Fruit fly (Drosophila melanogaster) whole organism, embryonic: ENCODE data around the gene CG34309.

Experiments
- Abd-B ChIP-seq: fragments of 200-800 bp; sonication (Bioruptor generic); optimal IDR thresholded peaks from 2 replicates; lab custom pipeline; 2018; ENCODE audit warnings: missing biosample characterization, mild to moderate bottlenecking, missing genetic modification characterization, moderate library complexity
- CG10321 ChIP-seq: fragments of 200-800 bp; sonication (Bioruptor generic); IDR thresholded peaks from 2 replicates; pipeline ENCODE4 v1.3.6; 2022; ENCODE audit warnings: missing biosample characterization, missing genetic modification characterization
- CG13775 ChIP-seq: fragments of 200-800 bp; sonication (Bioruptor generic); optimal IDR thresholded peaks from 3 replicates; lab custom pipeline; 2017; ENCODE audit warnings: missing biosample characterization, mild to moderate bottlenecking, missing genetic modification characterization
- CG14014 ChIP-seq: fragments of 200-800 bp; sonication (Bioruptor generic); IDR thresholded peaks from 2 replicates; pipeline ENCODE4 v1.3.6; 2022; ENCODE audit warnings: missing biosample characterization, missing genetic modification characterization
- CG15601 ChIP-seq: fragments of 200-800 bp; sonication (Bioruptor generic); optimal IDR thresholded peaks from 3 replicates; lab custom pipeline; 2019; ENCODE audit warnings: missing biosample characterization, mild to moderate bottlenecking, missing genetic modification characterization, moderate library complexity
- CG15696 ChIP-seq: fragments of 200-800 bp; sonication (Bioruptor generic); optimal IDR thresholded peaks from 2 replicates; lab custom pipeline; 2019; ENCODE audit warnings: missing biosample characterization, mild to moderate bottlenecking, missing genetic modification characterization, moderate library complexity
- CG32767 ChIP-seq: fragments of 200-800 bp; sonication (Bioruptor generic); IDR thresholded peaks from 2 replicates; pipeline ENCODE4 v1.3.6; 2022; ENCODE audit warnings: missing biosample characterization, missing genetic modification characterization
- CG32772 ChIP-seq: fragments of 200-800 bp; sonication (Bioruptor generic); IDR thresholded peaks from 2 replicates; pipeline ENCODE4 v1.3.6; 2022; ENCODE audit warnings: missing biosample characterization, missing genetic modification characterization
- CG3281 ChIP-seq: fragments of 200-800 bp; sonication (Bioruptor generic); optimal IDR thresholded peaks from 3 replicates; lab custom pipeline; 2017; ENCODE audit warnings: missing biosample characterization, mild to moderate bottlenecking, missing genetic modification characterization
- CG33557 ChIP-seq: fragments of 200-800 bp; sonication (Bioruptor generic); optimal IDR thresholded peaks from 2 replicates; lab custom pipeline; 2019; ENCODE audit warnings: missing biosample characterization, mild to moderate bottlenecking, missing genetic modification characterization, moderate library complexity
- CG34224 ChIP-seq: fragments of 200-800 bp; sonication (Bioruptor generic); IDR thresholded peaks from 3 replicates; pipeline ENCODE4 v1.3.6; 2022; ENCODE audit warnings: missing biosample characterization, missing genetic modification characterization; ENCODE audit not compliant: partially characterized antibody
- CG4360 ChIP-seq: fragments of 200-800 bp; sonication (Bioruptor generic); IDR thresholded peaks from 2 replicates; pipeline ENCODE4 v1.3.6; 2022; ENCODE audit warnings: missing biosample characterization, missing genetic modification characterization
- CG4424 ChIP-seq: fragments of 200-800 bp; sonication (Bioruptor generic); optimal IDR thresholded peaks from 3 replicates; lab custom pipeline; 2016; ENCODE audit warnings: missing biosample characterization, missing genetic modification characterization
- CG4730 ChIP-seq: fragments of 200-800 bp; sonication (Bioruptor generic); IDR thresholded peaks from 2 replicates; pipeline ENCODE4 v1.3.6; 2022; ENCODE audit warnings: missing biosample characterization, missing genetic modification characterization
- CG6791 ChIP-seq: fragments of 200-800 bp; sonication (Bioruptor generic); IDR thresholded peaks from 3 replicates; pipeline ENCODE4 v1.3.6; 2022; ENCODE audit warnings: missing biosample characterization, missing genetic modification characterization; ENCODE audit not compliant: partially characterized antibody
- CG7372 ChIP-seq: fragments of 200-800 bp; sonication (Bioruptor generic); IDR thresholded peaks from 2 replicates; pipeline ENCODE4 v1.3.6; 2022; ENCODE audit warnings: missing biosample characterization, missing genetic modification characterization
- CG7745 ChIP-seq: fragments of 200-800 bp; sonication (Bioruptor generic); optimal IDR thresholded peaks from 2 replicates; lab custom pipeline; 2018; ENCODE audit warnings: missing biosample characterization, mild to moderate bottlenecking, missing genetic modification characterization, moderate library complexity
- CG9727 ChIP-seq: fragments of 200-800 bp; sonication (Bioruptor generic); optimal IDR thresholded peaks from 3 replicates; lab custom pipeline; 2017; ENCODE audit warnings: missing biosample characterization, mild to moderate bottlenecking, missing genetic modification characterization
- Chrac-16 ChIP-seq: fragments of 200-800 bp; sonication (Bioruptor generic); optimal IDR thresholded peaks from 3 replicates; lab custom pipeline; 2016; ENCODE audit warnings: missing biosample characterization, missing genetic modification characterization
- D19B ChIP-seq: fragments of 200-800 bp; sonication (Bioruptor generic); optimal IDR thresholded peaks from 2 replicates; lab custom pipeline; 2017; ENCODE audit warnings: missing biosample characterization, mild to moderate bottlenecking, missing genetic modification characterization
- E2f2 ChIP-seq: fragments of 200-800 bp; sonication (Bioruptor generic); IDR thresholded peaks from 2 replicates; pipeline ENCODE4 v1.3.6; 2022; ENCODE audit warnings: missing biosample characterization, missing genetic modification characterization
- HmgD ChIP-seq: fragments of 200-800 bp; sonication (Bioruptor generic); optimal IDR thresholded peaks from 3 replicates; lab custom pipeline; 2016; ENCODE audit warnings: missing biosample characterization, missing genetic modification characterization
- Hr39 ChIP-seq: fragments of >200 bp; optimal IDR thresholded peaks from 2 replicates; lab custom pipeline; 2017
- Hr51 ChIP-seq, 2 experiments: fragments of 200-800 bp; sonication (Bioruptor generic); optimal IDR thresholded peaks; 2 replicates in 1 of 2; 3 replicates in 1 of 2; lab custom pipeline; 2016 to 2018; ENCODE audit warnings: missing biosample characterization in 2 of 2, missing genetic modification characterization in 2 of 2, mild to moderate bottlenecking in 1 of 2, moderate library complexity in 1 of 2
- Lhr ChIP-seq: fragments of 200-800 bp; sonication (Bioruptor generic); optimal IDR thresholded peaks from 3 replicates; lab custom pipeline; 2017; ENCODE audit warnings: mild to moderate bottlenecking, missing biosample characterization, missing genetic modification reagents, missing genetic modification characterization
- Rx ChIP-seq: fragments of 200-800 bp; sonication (Bioruptor generic); IDR thresholded peaks from 2 replicates; pipeline ENCODE4 v1.3.6; 2022; ENCODE audit warnings: missing biosample characterization, missing genetic modification characterization
- Sry-β ChIP-seq: fragments of 200-800 bp; sonication (Bioruptor generic); optimal IDR thresholded peaks from 2 replicates; lab custom pipeline; 2018; ENCODE audit warnings: missing biosample characterization, mild to moderate bottlenecking, missing genetic modification characterization, moderate library complexity
- Ssrp ChIP-seq: fragments of 200-800 bp; sonication (Bioruptor generic); optimal IDR thresholded peaks from 2 replicates; lab custom pipeline; 2018; ENCODE audit warnings: missing biosample characterization, mild to moderate bottlenecking, missing genetic modification characterization, moderate library complexity
- Stat92E ChIP-seq, 3 experiments: fragments of >200 bp in 2 of 3; fragments of 200-800 bp in 1 of 3; sonication (Bioruptor generic) in 1 of 3; optimal IDR thresholded peaks; 2 replicates each; lab custom pipeline; 2017 to 2019; ENCODE audit warnings: missing biosample characterization in 3 of 3, missing genetic modification characterization in 3 of 3, mild to moderate bottlenecking in 1 of 3, moderate library complexity in 1 of 3
- amos ChIP-seq: fragments of 200-800 bp; sonication (Bioruptor generic); IDR thresholded peaks from 2 replicates; pipeline ENCODE4 v1.3.6; 2022; ENCODE audit warnings: missing biosample characterization, missing genetic modification characterization; ENCODE audit not compliant: partially characterized antibody
- bcd ChIP-seq: fragments of 200-800 bp; sonication (Bioruptor generic); optimal IDR thresholded peaks from 2 replicates; lab custom pipeline; 2017; ENCODE audit warnings: missing biosample characterization, mild to moderate bottlenecking, missing genetic modification characterization
- bowl ChIP-seq: fragments of 200-800 bp; sonication (Bioruptor generic); IDR thresholded peaks from 2 replicates; pipeline ENCODE4 v1.3.6; 2022; ENCODE audit warnings: missing biosample characterization, missing genetic modification characterization
- caup ChIP-seq: fragments of 200-800 bp; sonication (Bioruptor generic); optimal IDR thresholded peaks from 3 replicates; lab custom pipeline; 2017; ENCODE audit warnings: missing biosample characterization, mild to moderate bottlenecking, missing genetic modification characterization, moderate library complexity; ENCODE audit not compliant: severe bottlenecking
- chinmo ChIP-seq: fragments of 200-800 bp; sonication (Bioruptor generic); IDR thresholded peaks from 4 replicates; pipeline ENCODE4 v1.3.6; 2022; ENCODE audit warnings: missing biosample characterization, missing genetic modification characterization; ENCODE audit not compliant: partially characterized antibody
- crc ChIP-seq: fragments of 200-800 bp; sonication (Bioruptor generic); optimal IDR thresholded peaks from 2 replicates; lab custom pipeline; 2016; ENCODE audit warnings: missing biosample characterization, missing genetic modification characterization
- crol ChIP-seq: fragments of 200-800 bp; sonication (Bioruptor generic); IDR thresholded peaks from 2 replicates; pipeline ENCODE4 v1.3.6; 2022; ENCODE audit warnings: missing biosample characterization, missing genetic modification characterization
- gcm2 ChIP-seq: fragments of 200-800 bp; sonication (Bioruptor generic); optimal IDR thresholded peaks from 2 replicates; lab custom pipeline; 2016; ENCODE audit warnings: missing biosample characterization, missing genetic modification characterization
- gem ChIP-seq: fragments of 200-800 bp; sonication (Bioruptor generic); optimal IDR thresholded peaks from 2 replicates; lab custom pipeline; 2019; ENCODE audit warnings: missing biosample characterization, mild to moderate bottlenecking, missing genetic modification characterization, moderate library complexity
- ham ChIP-seq: fragments of 200-800 bp; sonication (Bioruptor generic); IDR thresholded peaks from 2 replicates; pipeline ENCODE4 v1.3.6; 2022; ENCODE audit warnings: missing biosample characterization, missing genetic modification characterization
- hth ChIP-seq: fragments of >200 bp; optimal IDR thresholded peaks from 2 replicates; lab custom pipeline; 2017; ENCODE audit warnings: inconsistent platforms
- kay ChIP-seq: fragments of 200-800 bp; sonication (Bioruptor generic); optimal IDR thresholded peaks from 2 replicates; lab custom pipeline; 2016; ENCODE audit warnings: missing biosample characterization, missing genetic modification characterization
- lola ChIP-seq, 3 experiments: fragments of >200 bp in 2 of 3; fragments of 200-800 bp in 1 of 3; sonication (Bioruptor generic) in 1 of 3; optimal IDR thresholded peaks; 2 replicates each; lab custom pipeline; 2017 to 2019; ENCODE audit warnings: missing biosample characterization in 3 of 3, missing genetic modification characterization in 3 of 3, mild to moderate bottlenecking in 1 of 3, moderate library complexity in 1 of 3
- mam ChIP-seq: fragments of 200-800 bp; sonication (Bioruptor generic); optimal IDR thresholded peaks from 3 replicates; lab custom pipeline; 2016; ENCODE audit warnings: missing biosample characterization, missing genetic modification characterization
- onecut ChIP-seq: fragments of 200-800 bp; sonication (Bioruptor generic); IDR thresholded peaks from 2 replicates; pipeline ENCODE4 v1.3.6; 2022; ENCODE audit warnings: missing biosample characterization, missing genetic modification characterization
- pan ChIP-seq, 4 experiments: fragments of >200 bp in 3 of 4; fragments of 200-800 bp in 1 of 4; sonication (Bioruptor generic) in 1 of 4; optimal IDR thresholded peaks in 3 of 4; IDR thresholded peaks in 1 of 4; 2 replicates each; pipeline versions ENCODE4 v1.3.6 to Lab custom; 2017 to 2022; ENCODE audit warnings: missing biosample characterization in 2 of 4, missing genetic modification characterization in 2 of 4, mixed read lengths in 1 of 4
- shn ChIP-seq: fragments of 200-800 bp; sonication (Bioruptor generic); optimal IDR thresholded peaks from 3 replicates; lab custom pipeline; 2016; ENCODE audit warnings: missing biosample characterization, missing genetic modification characterization
- slp2 ChIP-seq: fragments of 200-800 bp; sonication (Bioruptor generic); optimal IDR thresholded peaks from 2 replicates; lab custom pipeline; 2016; ENCODE audit warnings: missing biosample characterization, missing genetic modification characterization
- unc-4 ChIP-seq: fragments of 200-800 bp; sonication (Bioruptor generic); IDR thresholded peaks from 2 replicates; pipeline ENCODE4 v1.3.6; 2022; ENCODE audit warnings: missing biosample characterization, missing genetic modification characterization; ENCODE audit not compliant: partially characterized antibody
- usp ChIP-seq: fragments of >200 bp; optimal IDR thresholded peaks from 2 replicates; lab custom pipeline; 2017; ENCODE audit warnings: missing biosample characterization, missing genetic modification characterization
- wdn ChIP-seq: fragments of 200-800 bp; sonication (Bioruptor generic); IDR thresholded peaks from 2 replicates; pipeline ENCODE4 v1.3.6; 2022; ENCODE audit warnings: missing biosample characterization, missing genetic modification characterization

The CG34309 gene

dm6 chr3R:13403032-13403459, 30.6 kb downstream of the CG34309 start, which contains the start of gene Dpm3 (continued):
- TF ChIP-seq Hr51 (GFP tag; optimal IDR thresholded peaks at IDR 0.05; lab: Kevin White, UChicago) (peak in 1 of 2 experiments; percentile 45), CG4360 (GFP tag; lab: Robert Waterston, UW) (no peak), chinmo (GFP tag; lab: Robert Waterston, UW) (0 out of 4 replicates have a peak, but pooled peaks have one; percentile 76), hth (lab: Kevin White, UChicago) (no peak), gem (tag; lab: Kevin White, UChicago) (peak; percentile 37), shn (peak; percentile 70), onecut (GFP tag; lab: Robert Waterston, UW) (no peak; the same call in 1 of the 2 replicates), Sry-β (GFP tag; lab: Kevin White, UChicago) (peak; percentile 31), kay (GFP tag; lab: Kevin White, UChicago) (peak; percentile 50), crol (GFP tag; lab: Robert Waterston, UW) (no peak), Lhr (GFP tag; lab: Kevin White, UChicago) (peak; percentile 99), CG3281 (GFP tag; lab: Kevin White, UChicago) (no peak), CG9727 (GFP tag; lab: Kevin White, UChicago) (peak; percentile 16), CG15696 (tag; lab: Kevin White, UChicago) (peak; percentile 43), bowl (GFP tag; lab: Robert Waterston, UW) (no peak), CG7745 (tag; lab: Kevin White, UChicago) (peak; percentile 9), amos (GFP tag; lab: Robert Waterston, UW) (peak; percentile 85), CG15601 (peak; percentile 60), Chrac-16 (no peak), HmgD (GFP tag; lab: Kevin White, UChicago) (peak; percentile 54), CG33557 (GFP tag; lab: Kevin White, UChicago) (no peak), CG32767 (no peak), Ssrp (tag; lab: Kevin White, UChicago) (no peak), CG14014 (no peak), CG7372 (GFP tag; lab: Robert Waterston, UW) (no peak; the same call in 1 of the 2 replicates), mam (GFP tag; lab: Kevin White, UChicago) (peak; percentile 56), bcd (peak; percentile 41), E2f2 (peak; percentile 96), ham (GFP tag; lab: Robert Waterston, UW) (no peak), CG32772 (GFP tag; lab: Robert Waterston, UW) (no peak), CG10321 (GFP tag; lab: Robert Waterston, UW) (no peak), CG4730 (GFP tag; lab: Robert Waterston, UW) (no peak), Abd-B (GFP tag; lab: Kevin White, UChicago) (peak; percentile 85), Rx (GFP tag; lab: Robert Waterston, UW) (no peak), pan (optimal IDR thresholded peaks at IDR 0.05; lab: Kevin White, UChicago) (no peak), pan (GFP tag; optimal IDR thresholded peaks at IDR 0.05 in 1 of 2, IDR thresholded peaks at IDR 0.05 in 1 of 2) (no peak), Stat92E (GFP tag; optimal IDR thresholded peaks at IDR 0.05; lab: Kevin White, UChicago) (peak in 1 of 3 experiments; percentile 78), caup (GFP tag; lab: Kevin White, UChicago) (no peak), crc (no peak), wdn (GFP tag; lab: Robert Waterston, UW) (no peak), gcm2 (GFP tag; lab: Kevin White, UChicago) (no peak), CG34224 (peak; percentile 87), CG4424 (GFP tag; lab: Kevin White, UChicago) (no peak), slp2 (GFP tag; lab: Kevin White, UChicago) (peak; percentile 22), CG6791 (peak; percentile 88), D19B (no peak), Hr39 (lab: Kevin White, UChicago) (no peak), usp (no peak), unc-4 (peak; percentile 90), CG13775 (peak; percentile 30), lola (GFP tag; optimal IDR thresholded peaks at IDR 0.05; lab: Kevin White, UChicago) (no peak)
